Worm (Caenorhabditis elegans): ENCODE data around the gene F14D2.15.

F14D2.15 gene

ce11 chrII:3313442-3313841, 30.2 kb downstream of the F14D2.15 start, which contains the start of gene F39E9.6:
TSS of gene F39E9.6 (minus strand) at chrII:3313542.
- no peak for TF ChIP-seq sdc-2 (tag; optimal IDR thresholded peaks at IDR 0.05)
- TF ChIP-seq fax-1 (tag; optimal IDR thresholded peaks at IDR 0.05) = no peak
- TF ChIP-seq C08G9.2 (tag; optimal IDR thresholded peaks at IDR 0.05) = no peak
- no peak for TF ChIP-seq tbx-2 (tag; optimal IDR thresholded peaks at IDR 0.05)
- TF ChIP-seq unc-42 (tag; optimal IDR thresholded peaks at IDR 0.05) = no peak
- TF ChIP-seq ceh-48 (tag; optimal IDR thresholded peaks at IDR 0.05) = no peak
- no peak for TF ChIP-seq T23F11.4 (GFP tag; optimal IDR thresholded peaks at IDR 0.05)
- no peak for TF ChIP-seq ceh-18 (tag; optimal IDR thresholded peaks at IDR 0.05)
- no peak for TF ChIP-seq pha-4 (tag; optimal IDR thresholded peaks at IDR 0.05)
- TF ChIP-seq gmeb-2 (tag; optimal IDR thresholded peaks at IDR 0.05) = no peak
- TF ChIP-seq Y22D7AL.16 (tag; optimal IDR thresholded peaks at IDR 0.05) = no peak
- TF ChIP-seq ztf-16 (tag; optimal IDR thresholded peaks at IDR 0.05) = no peak
- TF ChIP-seq rnt-1 (tag; optimal IDR thresholded peaks at IDR 0.05) = no peak
- TF ChIP-seq elt-4 (tag; optimal IDR thresholded peaks at IDR 0.05) = no peak
- no peak for TF ChIP-seq lim-6 (tag; optimal IDR thresholded peaks at IDR 0.05)
- no peak for TF ChIP-seq zip-5 (tag; optimal IDR thresholded peaks at IDR 0.05)
- no peak for TF ChIP-seq ceh-2 (tag; optimal IDR thresholded peaks at IDR 0.05)
- no peak for TF ChIP-seq ceh-30 (tag; optimal IDR thresholded peaks at IDR 0.05)

ce11 chrII:3310957-3311657, 32.5 kb downstream of the F14D2.15 start:
- TF ChIP-seq ceh-19 (GFP tag; optimal IDR thresholded peaks at IDR 0.05) (no peak), sdc-2 (tag; optimal IDR thresholded peaks at IDR 0.05) (no peak), K02D7.2 (tag; optimal IDR thresholded peaks at IDR 0.05) (no peak), elt-2 (tag; optimal IDR thresholded peaks at IDR 0.05) (peak; percentile 68), odd-2 (tag; optimal IDR thresholded peaks at IDR 0.05) (no peak), hlh-8 (tag; optimal IDR thresholded peaks at IDR 0.05) (no peak), zip-5 (tag; optimal IDR thresholded peaks at IDR 0.05) (no peak), ceh-48 (tag; optimal IDR thresholded peaks at IDR 0.05) (peak; percentile 73), C08G9.2 (tag; optimal IDR thresholded peaks at IDR 0.05) (no peak), ceh-22 (tag; optimal IDR thresholded peaks at IDR 0.05) (no peak), fkh-10 (GFP tag; optimal IDR thresholded peaks at IDR 0.05) (no peak), pqm-1 (tag; optimal IDR thresholded peaks at IDR 0.05) (no peak), fax-1 (tag; optimal IDR thresholded peaks at IDR 0.05) (no peak), rnt-1 (tag; optimal IDR thresholded peaks at IDR 0.05) (peak; percentile 12)

ce11 chrII:3303582-3303981, 40.0 kb downstream of the F14D2.15 start:
- TF ChIP-seq madf-2 (tag; optimal IDR thresholded peaks at IDR 0.05) (no peak), pag-3 (tag; optimal IDR thresholded peaks at IDR 0.05; ENCODE audit: borderline replicate concordance) (no peak), fax-1 (tag; optimal IDR thresholded peaks at IDR 0.05) (no peak), ceh-48 (tag; optimal IDR thresholded peaks at IDR 0.05) (peak; percentile 45), ama-1 (optimal IDR thresholded peaks at IDR 0.05) (peak; percentile 4), unc-55 (GFP tag; optimal IDR thresholded peaks at IDR 0.05) (peak; percentile 21), C08G9.2 (tag; optimal IDR thresholded peaks at IDR 0.05) (no peak), pha-4 (tag; optimal IDR thresholded peaks at IDR 0.05) (no peak)

- TF ChIP-seq ceh-9 (tag; optimal IDR thresholded peaks at IDR 0.05) = no peak
- TF ChIP-seq gmeb-2 (tag; optimal IDR thresholded peaks at IDR 0.05) = no peak
- TF ChIP-seq unc-3 (GFP tag; conservative IDR thresholded peaks at IDR 0.05) = no peak
- TF ChIP-seq unc-3 (tag; optimal IDR thresholded peaks at IDR 0.05) = no peak
- no peak for TF ChIP-seq npax-4 (tag; optimal IDR thresholded peaks at IDR 0.05)
- TF ChIP-seq ama-1 (optimal IDR thresholded peaks at IDR 0.05) = no peak
- no peak for TF ChIP-seq Y22D7AL.16 (tag; optimal IDR thresholded peaks at IDR 0.05)
- no peak for TF ChIP-seq fkh-10 (GFP tag; optimal IDR thresholded peaks at IDR 0.05)
- no peak for TF ChIP-seq hlh-15 (tag; optimal IDR thresholded peaks at IDR 0.05)
- TF ChIP-seq pros-1 (tag; optimal IDR thresholded peaks at IDR 0.05) = no peak
- TF ChIP-seq odd-2 (tag; optimal IDR thresholded peaks at IDR 0.05) = no peak
- no peak for TF ChIP-seq nhr-11 (tag; optimal IDR thresholded peaks at IDR 0.05)
These were observed 44.2 kb downstream of the F14D2.15 start, which contains the start of gene btb-22 for ce11 chrII:3299457-3299856. TSS of gene btb-22 (plus strand) at chrII:3299757.
